Worm (Caenorhabditis elegans): ENCODE data around the gene F54B11.10.

Gene F54B11.10

ce11 chrX:13591175-13591574, 9.3 kb downstream of the F54B11.10 start, which contains the start of gene col-44:
TSS of gene col-44 (plus strand) at chrX:13591475.
- TF ChIP-seq Y55F3AM.14 (GFP tag; optimal IDR thresholded peaks at IDR 0.05) (no peak), blmp-1 (tag; optimal IDR thresholded peaks at IDR 0.05; ENCODE audit: insufficient read depth) (no peak), ceh-16 (tag; optimal IDR thresholded peaks at IDR 0.05) (no peak), dmd-4 (tag; optimal IDR thresholded peaks at IDR 0.05) (no peak), egl-27 (tag; optimal IDR thresholded peaks at IDR 0.05) (no peak), ztf-11 (tag; optimal IDR thresholded peaks at IDR 0.05) (no peak), elt-3 (tag; optimal IDR thresholded peaks at IDR 0.05) (no peak), nhr-10 (tag; optimal IDR thresholded peaks at IDR 0.05) (no peak), elt-1 (tag; optimal IDR thresholded peaks at IDR 0.05) (no peak), sma-9 (GFP tag; optimal IDR thresholded peaks at IDR 0.05) (no peak), sma-9 (tag; optimal IDR thresholded peaks at IDR 0.05) (no peak), C34F6.9 (tag; optimal IDR thresholded peaks at IDR 0.05) (no peak), peb-1 (tag; optimal IDR thresholded peaks at IDR 0.05) (no peak), nhr-12 (tag; optimal IDR thresholded peaks at IDR 0.05) (no peak), sem-4 (tag; optimal IDR thresholded peaks at IDR 0.05) (no peak)

- TF ChIP-seq ztf-11 (tag; optimal IDR thresholded peaks at IDR 0.05) (no peak), elt-1 (tag; optimal IDR thresholded peaks at IDR 0.05) (no peak), nhr-23 (tag; optimal IDR thresholded peaks at IDR 0.05) (no peak), mdl-1 (tag; optimal IDR thresholded peaks at IDR 0.05) (no peak), elt-3 (tag; optimal IDR thresholded peaks at IDR 0.05) (no peak), nhr-11 (tag; optimal IDR thresholded peaks at IDR 0.05) (no peak), sem-4 (tag; optimal IDR thresholded peaks at IDR 0.05) (no peak), snpc-4 (tag; optimal IDR thresholded peaks at IDR 0.05) (no peak), zag-1 (tag; optimal IDR thresholded peaks at IDR 0.05) (no peak), Y55F3AM.14 (GFP tag; optimal IDR thresholded peaks at IDR 0.05) (no peak), nhr-25 (tag; optimal IDR thresholded peaks at IDR 0.05) (no peak), nhr-10 (tag; optimal IDR thresholded peaks at IDR 0.05) (no peak), dmd-4 (tag; optimal IDR thresholded peaks at IDR 0.05) (no peak), nhr-21 (tag; optimal IDR thresholded peaks at IDR 0.05) (no peak)
These were observed 10.0 kb downstream of the F54B11.10 start for ce11 chrX:13591953-13592352.

- TF ChIP-seq egl-27 (tag; optimal IDR thresholded peaks at IDR 0.05) (no peak), nhr-11 (tag; optimal IDR thresholded peaks at IDR 0.05) (no peak), lsy-2 (tag; optimal IDR thresholded peaks at IDR 0.05) (no peak), nhr-21 (tag; optimal IDR thresholded peaks at IDR 0.05) (no peak), peb-1 (tag; optimal IDR thresholded peaks at IDR 0.05) (no peak), lin-11 (tag; optimal IDR thresholded peaks at IDR 0.05) (no peak), mbf-1 (tag; optimal IDR thresholded peaks at IDR 0.05) (no peak), nhr-6 (tag; optimal IDR thresholded peaks at IDR 0.05) (no peak), unc-39 (tag; optimal IDR thresholded peaks at IDR 0.05) (no peak), ztf-11 (tag; optimal IDR thresholded peaks at IDR 0.05) (no peak), R02D3.7 (tag; optimal IDR thresholded peaks at IDR 0.05) (no peak), mdl-1 (tag; optimal IDR thresholded peaks at IDR 0.05) (no peak)
These were observed 10.4 kb downstream of the F54B11.10 start, which contains the start of gene F54B11.4 for ce11 chrX:13592367-13592766. TSS of gene F54B11.4 (plus strand) at chrX:13592667.

DNA sequence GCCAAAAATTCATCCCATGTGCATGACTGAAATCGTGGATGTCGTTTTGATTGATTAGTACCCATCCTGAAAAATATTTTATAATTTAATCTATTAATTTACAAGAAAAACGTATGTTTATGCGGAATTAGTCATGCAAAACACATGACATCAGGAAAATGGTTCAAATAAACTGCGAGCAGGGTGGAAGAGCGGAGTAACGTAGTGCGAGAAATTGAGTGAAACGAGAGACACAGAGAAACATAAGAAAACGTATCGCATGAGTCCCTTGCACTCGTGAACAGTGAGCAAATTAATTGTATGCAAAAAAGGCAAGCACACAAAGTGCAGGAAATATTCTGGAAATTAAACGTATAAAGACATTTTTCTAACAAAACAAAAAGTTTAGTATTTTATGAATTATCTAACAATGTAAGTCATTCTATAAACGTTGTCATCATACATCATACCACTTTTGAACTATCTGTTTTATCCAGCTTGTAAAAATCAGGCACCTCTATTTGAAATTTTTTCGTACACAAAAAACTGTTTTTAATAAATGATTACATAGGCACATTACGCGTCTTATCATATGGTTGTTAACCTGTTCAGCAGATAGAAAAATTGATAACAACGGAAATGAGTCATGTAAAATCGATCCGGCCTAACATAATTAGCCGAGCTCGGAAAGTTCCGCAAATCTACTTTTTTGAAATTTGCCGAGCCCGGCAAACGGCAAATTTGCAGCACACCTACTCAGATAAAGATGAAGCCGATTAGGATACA, 14.3 kb downstream of the F54B11.10 start, which contains the start of gene F54B11.5:
Gene F54B11.5 (minus strand): TSS at position 66 of the 765 bp plus-strand sequence.
- TF ChIP-seq nhr-11 (tag; optimal IDR thresholded peaks at IDR 0.05): no peak
- no peak for TF ChIP-seq nhr-237 (tag; optimal IDR thresholded peaks at IDR 0.05)
- TF ChIP-seq elt-1 (tag; optimal IDR thresholded peaks at IDR 0.05): no peak
- peak; percentile 7 for TF ChIP-seq lin-13 (GFP tag; optimal IDR thresholded peaks at IDR 0.05)
- TF ChIP-seq egl-27 (tag; optimal IDR thresholded peaks at IDR 0.05): peak; percentile 7
- TF ChIP-seq gmeb-1 (tag; optimal IDR thresholded peaks at IDR 0.05): peak; percentile 34
- peak; percentile 15 for TF ChIP-seq lin-11 (tag; optimal IDR thresholded peaks at IDR 0.05)
- no peak for TF ChIP-seq snpc-4 (tag; optimal IDR thresholded peaks at IDR 0.05)
- TF ChIP-seq ztf-1 (GFP tag; conservative IDR thresholded peaks at IDR 0.05): no peak
- TF ChIP-seq nhr-12 (tag; optimal IDR thresholded peaks at IDR 0.05): no peak
- peak; percentile 33 for TF ChIP-seq sma-3 (GFP tag; optimal IDR thresholded peaks at IDR 0.05)
- TF ChIP-seq unc-39 (tag; optimal IDR thresholded peaks at IDR 0.05): no peak
- TF ChIP-seq fos-1 (tag; optimal IDR thresholded peaks at IDR 0.05): peak; percentile 51
- peak; percentile 75 for TF ChIP-seq nhr-129 (tag; optimal IDR thresholded peaks at IDR 0.05)
- no peak for TF ChIP-seq nhr-77 (tag; optimal IDR thresholded peaks at IDR 0.05)
- no peak for TF ChIP-seq elt-3 (tag; optimal IDR thresholded peaks at IDR 0.05)
- peak; percentile 2 for TF ChIP-seq nhr-21 (tag; optimal IDR thresholded peaks at IDR 0.05)
- TF ChIP-seq alr-1 (tag; optimal IDR thresholded peaks at IDR 0.05): no peak
- TF ChIP-seq nhr-10 (tag; optimal IDR thresholded peaks at IDR 0.05): no peak
- TF ChIP-seq nhr-25 (tag; optimal IDR thresholded peaks at IDR 0.05): no peak
- TF ChIP-seq ceh-16 (tag; optimal IDR thresholded peaks at IDR 0.05): no peak
- TF ChIP-seq dmd-4 (tag; optimal IDR thresholded peaks at IDR 0.05): no peak
- no peak for TF ChIP-seq R02D3.7 (tag; optimal IDR thresholded peaks at IDR 0.05)
- peak; percentile 71 for TF ChIP-seq unc-55 (GFP tag; optimal IDR thresholded peaks at IDR 0.05)
- no peak for TF ChIP-seq ztf-4 (tag; optimal IDR thresholded peaks at IDR 0.05)
- no peak for TF ChIP-seq unc-62 (GFP tag; optimal IDR thresholded peaks at IDR 0.05)
- peak; percentile 19 for TF ChIP-seq sem-4 (tag; optimal IDR thresholded peaks at IDR 0.05)
- TF ChIP-seq nhr-23 (tag; optimal IDR thresholded peaks at IDR 0.05): no peak
- peak; percentile 34 for TF ChIP-seq ama-1 (optimal IDR thresholded peaks at IDR 0.05)
- no peak for TF ChIP-seq mdl-1 (tag; optimal IDR thresholded peaks at IDR 0.05)
- no peak for TF ChIP-seq zag-1 (tag; optimal IDR thresholded peaks at IDR 0.05)
- no peak for TF ChIP-seq peb-1 (tag; optimal IDR thresholded peaks at IDR 0.05)
- TF ChIP-seq mbf-1 (tag; optimal IDR thresholded peaks at IDR 0.05): no peak
- TF ChIP-seq lin-39 (tag; optimal IDR thresholded peaks at IDR 0.05): no peak
- peak; percentile 85 for TF ChIP-seq C34F6.9 (tag; optimal IDR thresholded peaks at IDR 0.05)
- peak in 1 of 2 experiments; percentile 70 for TF ChIP-seq lsy-2 (tag; optimal IDR thresholded peaks at IDR 0.05)

Measured in whole organism, L2 larva.